Fruit fly (Drosophila melanogaster) whole organism, wandering third instar larva: ENCODE results near the gene CG7058.

Source experiments
- Abd-B ChIP-seq: fragments of >200 bp; optimal IDR thresholded peaks from 2 replicates; lab custom pipeline; 2017; ENCODE audit warnings: missing biosample characterization, missing genetic modification characterization
- CG32264 ChIP-seq: fragments of 200-800 bp; sonication (Bioruptor generic); optimal IDR thresholded peaks from 2 replicates; lab custom pipeline; 2016; ENCODE audit warnings: missing biosample characterization, missing genetic modification characterization
- CG9705 ChIP-seq: fragments of 200-800 bp; sonication (Bioruptor generic); optimal IDR thresholded peaks from 2 replicates; lab custom pipeline; 2018; ENCODE audit warnings: missing biosample characterization, mild to moderate bottlenecking, missing genetic modification characterization
- CrebA ChIP-seq: fragments of 200-800 bp; sonication (Bioruptor generic); optimal IDR thresholded peaks from 2 replicates; lab custom pipeline; 2016; ENCODE audit warnings: missing biosample characterization, mild to moderate bottlenecking, missing genetic modification characterization, borderline replicate concordance
- Dfd ChIP-seq: fragments of >200 bp; optimal IDR thresholded peaks from 2 replicates; lab custom pipeline; 2017; ENCODE audit warnings: missing biosample characterization, missing genetic modification characterization
- Dif ChIP-seq: fragments of 200-275, 200-300 bp; sonication (Bioruptor generic); optimal IDR thresholded peaks from 2 replicates; lab custom pipeline; 2018; ENCODE audit warnings: missing biosample characterization, missing genetic modification characterization; ENCODE audit not compliant: partially characterized antibody
- GATAd ChIP-seq: sonication (Bioruptor generic); optimal IDR thresholded peaks from 2 replicates; lab custom pipeline; 2016; ENCODE audit warnings: missing biosample characterization, missing genetic modification characterization
- HLH106 ChIP-seq: fragments of 200-800 bp; optimal IDR thresholded peaks from 3 replicates; lab custom pipeline; 2019; ENCODE audit warnings: missing biosample characterization, mild to moderate bottlenecking, missing genetic modification characterization, moderate library complexity
- Hnf4 ChIP-seq: fragments of 200-800 bp; sonication (Bioruptor generic); optimal IDR thresholded peaks from 2 replicates; lab custom pipeline; 2016; ENCODE audit warnings: missing biosample characterization, mild to moderate bottlenecking, missing genetic modification characterization
- Hr78 ChIP-seq: fragments of >200 bp; optimal IDR thresholded peaks from 2 replicates; lab custom pipeline; 2017; ENCODE audit warnings: missing biosample characterization, missing genetic modification characterization
- Jra ChIP-seq: sonication (Bioruptor generic); optimal IDR thresholded peaks from 2 replicates; lab custom pipeline; 2016; ENCODE audit warnings: missing biosample characterization, missing genetic modification characterization
- Mio ChIP-seq: sonication (Bioruptor generic); optimal IDR thresholded peaks from 2 replicates; lab custom pipeline; 2016; ENCODE audit warnings: missing biosample characterization, missing genetic modification characterization
- Myc ChIP-seq: fragments of >200 bp; optimal IDR thresholded peaks from 2 replicates; lab custom pipeline; 2017
- N ChIP-seq: fragments of >200 bp; optimal IDR thresholded peaks from 2 replicates; lab custom pipeline; 2018; ENCODE audit warnings: missing biosample characterization, missing external identifiers, missing genetic modification characterization
- OdsH ChIP-seq: fragments of 200-800 bp; sonication (Bioruptor generic); optimal IDR thresholded peaks from 2 replicates; lab custom pipeline; 2016; ENCODE audit warnings: missing biosample characterization, mild to moderate bottlenecking, missing genetic modification characterization
- Rel ChIP-seq, 2 experiments: fragments of 200-800 bp; sonication (Bioruptor generic) in 1 of 2; optimal IDR thresholded peaks; 2 replicates in 1 of 2; 3 replicates in 1 of 2; lab custom pipeline; 2016 to 2019; ENCODE audit warnings: mild to moderate bottlenecking in 2 of 2, missing biosample characterization in 2 of 2, missing genetic modification characterization in 2 of 2, moderate library complexity in 1 of 2
- Sp1 ChIP-seq: fragments of 200-800 bp; sonication (Bioruptor generic); optimal IDR thresholded peaks from 3 replicates; lab custom pipeline; 2019; ENCODE audit warnings: missing biosample characterization, mild to moderate bottlenecking, missing genetic modification characterization, moderate library complexity
- br ChIP-seq: fragments of 200-800 bp; sonication (Bioruptor generic); optimal IDR thresholded peaks from 2 replicates; lab custom pipeline; 2016; ENCODE audit warnings: missing biosample characterization, missing genetic modification characterization
- dl ChIP-seq, 2 experiments: fragments of 175-275, 200-275 bp in 1 of 2; fragments of 200-275 bp in 1 of 2; sonication (Bioruptor generic); optimal IDR thresholded peaks; lab custom pipeline; 2018; ENCODE audit warnings: mild to moderate bottlenecking in 2 of 2, missing biosample characterization in 2 of 2, missing genetic modification characterization in 2 of 2, moderate library complexity in 2 of 2; ENCODE audit not compliant: partially characterized antibody in 2 of 2, insufficient read depth in 1 of 2
- dmrt93B ChIP-seq: fragments of 200-800 bp; sonication (Bioruptor generic); optimal IDR thresholded peaks from 2 replicates; lab custom pipeline; 2018; ENCODE audit warnings: missing biosample characterization, mild to moderate bottlenecking, missing genetic modification characterization
- dsf ChIP-seq: sonication (Bioruptor generic); optimal IDR thresholded peaks from 2 replicates; lab custom pipeline; 2016; ENCODE audit warnings: missing biosample characterization, missing genetic modification characterization, borderline replicate concordance
- ey ChIP-seq: fragments of 200-800 bp; sonication (Bioruptor generic); optimal IDR thresholded peaks from 2 replicates; lab custom pipeline; 2016; ENCODE audit warnings: missing biosample characterization, missing genetic modification characterization
- h ChIP-seq: fragments of 200-800 bp; sonication (Bioruptor generic); optimal IDR thresholded peaks from 3 replicates; lab custom pipeline; 2016; ENCODE audit warnings: missing biosample characterization, mild to moderate bottlenecking, missing genetic modification characterization
- jim ChIP-seq: fragments of 175-275, 200-325 bp; sonication (Bioruptor generic); optimal IDR thresholded peaks from 2 replicates; lab custom pipeline; 2016; ENCODE audit warnings: missing biosample characterization, mild to moderate bottlenecking, missing genetic modification characterization
- lola ChIP-seq: fragments of >200 bp; optimal IDR thresholded peaks from 2 replicates; lab custom pipeline; 2017; ENCODE audit warnings: missing biosample characterization, missing genetic modification characterization
- pan ChIP-seq: fragments of >200 bp; optimal IDR thresholded peaks from 2 replicates; lab custom pipeline; 2017
- psq ChIP-seq: fragments of 200-800 bp; sonication (Bioruptor generic); optimal IDR thresholded peaks from 3 replicates; lab custom pipeline; 2017; ENCODE audit warnings: missing biosample characterization, mild to moderate bottlenecking, missing genetic modification characterization, moderate library complexity
- rgr ChIP-seq: fragments of 200-800 bp; sonication (Bioruptor generic); optimal IDR thresholded peaks from 3 replicates; lab custom pipeline; 2016; ENCODE audit warnings: missing biosample characterization, mild to moderate bottlenecking, missing genetic modification characterization
- sv ChIP-seq: fragments of 200-800 bp; sonication (Bioruptor generic); optimal IDR thresholded peaks from 3 replicates; lab custom pipeline; 2016; ENCODE audit warnings: missing biosample characterization, missing genetic modification characterization
- tai ChIP-seq: sonication (Bioruptor generic); optimal IDR thresholded peaks from 2 replicates; lab custom pipeline; 2016; ENCODE audit warnings: missing biosample characterization, missing genetic modification characterization
- usp ChIP-seq: fragments of >200 bp; optimal IDR thresholded peaks from 2 replicates; lab custom pipeline; 2017; ENCODE audit warnings: missing biosample characterization, missing genetic modification characterization
- woc ChIP-seq: sonication (Bioruptor generic); optimal IDR thresholded peaks from 2 replicates; lab custom pipeline; 2016; ENCODE audit warnings: missing biosample characterization, mild to moderate bottlenecking, missing genetic modification characterization

CG7058 gene

DNA sequence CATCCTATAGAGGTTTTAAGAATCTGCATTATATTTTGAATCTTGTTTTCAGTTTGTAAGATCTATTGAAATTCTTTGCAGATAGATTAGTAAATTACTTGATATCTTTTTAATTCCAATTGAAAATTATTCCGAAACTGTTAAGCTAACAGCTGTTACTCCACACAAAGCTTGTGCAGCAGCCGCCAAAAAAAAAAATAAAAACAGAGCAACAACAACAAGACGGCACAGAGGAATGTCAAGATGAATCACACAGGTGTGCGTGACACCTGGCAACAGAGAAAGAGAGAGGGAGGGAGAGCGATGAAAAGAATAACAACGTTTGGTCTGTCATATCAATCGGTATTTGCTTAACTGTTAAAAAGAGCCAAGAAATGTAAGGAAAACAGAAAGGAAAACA lies 28.5 kb downstream of the CG7058 start:
- peak; percentile 13 for TF ChIP-seq psq
- TF ChIP-seq GATAd (GFP tag; lab: Kevin White, UChicago), result no peak
- no peak for TF ChIP-seq CG32264 (GFP tag; lab: Kevin White, UChicago)
- no peak for TF ChIP-seq Hnf4 (GFP tag; lab: Kevin White, UChicago)
- no peak for TF ChIP-seq ey (GFP tag; lab: Kevin White, UChicago)
- no peak for TF ChIP-seq Myc
- no peak for TF ChIP-seq OdsH
- TF ChIP-seq CG9705 (GFP tag; lab: Kevin White, UChicago), result no peak

dm6 chrX:18835500-18835899 lies 29.0 kb downstream of the CG7058 start:
- TF ChIP-seq Hr78 (GFP tag; lab: Kevin White, UChicago) (no peak), tai (no peak)
- TF ChIP-seq, all 38 proteins: peak for 0

DNA sequence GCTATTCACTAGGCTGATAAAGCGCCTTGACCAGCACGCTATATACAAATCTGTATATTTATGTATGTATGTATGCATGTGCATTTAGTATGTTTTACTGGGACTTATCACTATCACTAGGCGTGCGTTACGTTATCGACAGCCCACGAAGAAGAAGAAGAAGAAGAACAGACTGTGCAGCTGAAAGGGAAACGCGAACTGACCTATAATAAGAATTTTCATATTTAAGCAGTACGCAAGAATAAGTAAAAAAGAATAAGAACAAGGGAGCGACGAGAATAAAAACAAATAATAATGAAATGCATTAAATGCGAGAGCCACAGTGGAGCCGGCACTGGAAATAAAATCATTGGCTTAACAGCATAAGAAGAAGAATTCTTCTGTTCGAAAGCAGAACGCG lies 29.8 kb downstream of the CG7058 start:
- no peak for TF ChIP-seq psq
- TF ChIP-seq OdsH, result no peak
- TF ChIP-seq Dif, result no peak
- no peak for TF ChIP-seq N (GFP tag; lab: Kevin White, UChicago)
- no peak for TF ChIP-seq CrebA
- no peak for TF ChIP-seq dsf (GFP tag; lab: Kevin White, UChicago)
- no peak for TF ChIP-seq lola
- no peak for TF ChIP-seq dmrt93B
- TF ChIP-seq CG32264 (GFP tag; lab: Kevin White, UChicago), result no peak
- no peak for TF ChIP-seq h
- no peak for TF ChIP-seq GATAd (GFP tag; lab: Kevin White, UChicago)
- TF ChIP-seq Jra (GFP tag; lab: Kevin White, UChicago), result no peak
- no peak for TF ChIP-seq HLH106 (tag; lab: Kevin White, UChicago)
- TF ChIP-seq ey (GFP tag; lab: Kevin White, UChicago), result no peak
- TF ChIP-seq sv (GFP tag; lab: Kevin White, UChicago), result no peak
- no peak for TF ChIP-seq Sp1 (GFP tag; lab: Kevin White, UChicago)
- TF ChIP-seq tai, result no peak

DNA sequence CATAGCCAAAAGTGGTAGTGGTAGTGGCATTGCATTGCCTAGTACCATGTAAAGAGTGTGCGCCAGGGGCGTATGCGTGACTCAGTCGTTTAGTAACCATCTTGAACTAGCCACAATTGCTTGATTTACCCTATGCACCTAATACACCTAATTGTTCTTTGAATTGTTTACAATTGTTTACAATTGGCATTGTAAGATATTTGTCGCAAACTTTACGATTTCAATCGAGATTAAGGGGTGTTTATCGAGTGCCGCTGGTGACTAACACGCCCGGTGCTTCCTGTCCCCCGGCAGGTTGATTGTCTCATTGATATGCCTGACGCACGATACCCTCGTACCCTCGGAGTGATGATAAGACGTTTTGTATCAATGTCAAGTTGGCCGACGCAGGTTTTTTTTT lies 30.6 kb downstream of the CG7058 start:
- TF ChIP-seq rgr (GFP tag; lab: Kevin White, UChicago) (no peak), jim (GFP tag; lab: Kevin White, UChicago) (no peak), usp (GFP tag; lab: Kevin White, UChicago) (no peak), Dfd (GFP tag; lab: Kevin White, UChicago) (no peak), dsf (GFP tag; lab: Kevin White, UChicago) (no peak), Hnf4 (GFP tag; lab: Kevin White, UChicago) (no peak), woc (GFP tag; lab: Kevin White, UChicago) (no peak), Mio (GFP tag; lab: Kevin White, UChicago) (no peak), Abd-B (GFP tag; lab: Kevin White, UChicago) (no peak), Hr78 (GFP tag; lab: Kevin White, UChicago) (no peak), CrebA (no peak), HLH106 (tag; lab: Kevin White, UChicago) (no peak), CG32264 (GFP tag; lab: Kevin White, UChicago) (no peak), lola (no peak), GATAd (GFP tag; lab: Kevin White, UChicago) (no peak), Jra (GFP tag; lab: Kevin White, UChicago) (no peak), br (GFP tag; lab: Kevin White, UChicago) (no peak), psq (no peak)

- TF ChIP-seq OdsH, result no peak
- no peak for TF ChIP-seq pan (lab: Kevin White, UChicago)
- no peak for TF ChIP-seq dl (GFP tag; optimal IDR thresholded peaks at IDR 0.05; lab: Kevin White, UChicago; ENCODE audit: insufficient read depth in 1 of 2, partially characterized antibody in 2 of 2)
- TF ChIP-seq Mio (GFP tag; lab: Kevin White, UChicago), result no peak
- no peak for TF ChIP-seq Hr78 (GFP tag; lab: Kevin White, UChicago)
- TF ChIP-seq Myc, result no peak
- no peak for TF ChIP-seq N (GFP tag; lab: Kevin White, UChicago)
- no peak for TF ChIP-seq Rel (GFP tag; optimal IDR thresholded peaks at IDR 0.05; lab: Kevin White, UChicago)
- no peak for TF ChIP-seq Rel (tag; optimal IDR thresholded peaks at IDR 0.05; lab: Kevin White, UChicago)
- TF ChIP-seq sv (GFP tag; lab: Kevin White, UChicago), result no peak
- TF ChIP-seq tai, result no peak
- TF ChIP-seq, all 38 proteins: peak for 0
These were observed 32.0 kb downstream of the CG7058 start for dm6 chrX:18838470-18838869.
